Fruit fly (Drosophila melanogaster) whole organism, wandering third instar larva: ENCODE results near the gene Pxd.

Experiments
- Abd-B ChIP-seq: fragments of >200 bp; optimal IDR thresholded peaks from 2 replicates; lab custom pipeline; 2017; ENCODE audit warnings: missing biosample characterization, missing genetic modification characterization
- CrebA ChIP-seq: fragments of 200-800 bp; sonication (Bioruptor generic); optimal IDR thresholded peaks from 2 replicates; lab custom pipeline; 2016; ENCODE audit warnings: missing biosample characterization, mild to moderate bottlenecking, missing genetic modification characterization, borderline replicate concordance
- Hr78 ChIP-seq: fragments of >200 bp; optimal IDR thresholded peaks from 2 replicates; lab custom pipeline; 2017; ENCODE audit warnings: missing biosample characterization, missing genetic modification characterization
- Jra ChIP-seq: sonication (Bioruptor generic); optimal IDR thresholded peaks from 2 replicates; lab custom pipeline; 2016; ENCODE audit warnings: missing biosample characterization, missing genetic modification characterization
- Myc ChIP-seq: fragments of >200 bp; optimal IDR thresholded peaks from 2 replicates; lab custom pipeline; 2017
- OdsH ChIP-seq: fragments of 200-800 bp; sonication (Bioruptor generic); optimal IDR thresholded peaks from 2 replicates; lab custom pipeline; 2016; ENCODE audit warnings: missing biosample characterization, mild to moderate bottlenecking, missing genetic modification characterization
- brk ChIP-seq: fragments of 200-800 bp; sonication (Bioruptor generic); optimal IDR thresholded peaks from 2 replicates; lab custom pipeline; 2016; ENCODE audit warnings: missing biosample characterization, mild to moderate bottlenecking, missing genetic modification characterization
- dl ChIP-seq, 2 experiments: fragments of 175-275, 200-275 bp in 1 of 2; fragments of 200-275 bp in 1 of 2; sonication (Bioruptor generic); optimal IDR thresholded peaks; lab custom pipeline; 2018; ENCODE audit warnings: mild to moderate bottlenecking in 2 of 2, missing biosample characterization in 2 of 2, missing genetic modification characterization in 2 of 2, moderate library complexity in 2 of 2; ENCODE audit not compliant: partially characterized antibody in 2 of 2, insufficient read depth in 1 of 2
- ey ChIP-seq: fragments of 200-800 bp; sonication (Bioruptor generic); optimal IDR thresholded peaks from 2 replicates; lab custom pipeline; 2016; ENCODE audit warnings: missing biosample characterization, missing genetic modification characterization
- foxo ChIP-seq, 2 experiments: fragments of 200-800 bp; sonication (Bioruptor generic); optimal IDR thresholded peaks; 2 replicates in 1 of 2; 3 replicates in 1 of 2; lab custom pipeline; 2016 to 2017; ENCODE audit warnings: missing biosample characterization in 2 of 2, missing genetic modification characterization in 2 of 2
- h ChIP-seq: fragments of 200-800 bp; sonication (Bioruptor generic); optimal IDR thresholded peaks from 3 replicates; lab custom pipeline; 2016; ENCODE audit warnings: missing biosample characterization, mild to moderate bottlenecking, missing genetic modification characterization
- lola ChIP-seq: fragments of >200 bp; optimal IDR thresholded peaks from 2 replicates; lab custom pipeline; 2017; ENCODE audit warnings: missing biosample characterization, missing genetic modification characterization
- psq ChIP-seq: fragments of 200-800 bp; sonication (Bioruptor generic); optimal IDR thresholded peaks from 3 replicates; lab custom pipeline; 2017; ENCODE audit warnings: missing biosample characterization, mild to moderate bottlenecking, missing genetic modification characterization, moderate library complexity
- sage ChIP-seq: fragments of 200-800 bp; sonication (Bioruptor generic); optimal IDR thresholded peaks from 2 replicates; lab custom pipeline; 2016; ENCODE audit warnings: missing biosample characterization, mild to moderate bottlenecking, missing genetic modification characterization

dm6 chr3R:16974904-16975303 is 39.5 kb upstream of the Pxd start, which contains the start of gene VhaM9.7-d:
- no peak for TF ChIP-seq h
- TF ChIP-seq psq (GFP tag; lab: Kevin White, UChicago), result no peak
- TF ChIP-seq Jra, result no peak
- no peak for TF ChIP-seq OdsH (GFP tag; lab: Kevin White, UChicago)
- TF ChIP-seq brk (GFP tag; lab: Kevin White, UChicago), result no peak
- no peak for TF ChIP-seq sage (GFP tag; lab: Kevin White, UChicago)
- TF ChIP-seq CrebA, result no peak
- no peak for TF ChIP-seq lola (GFP tag; lab: Kevin White, UChicago)
- no peak for TF ChIP-seq foxo (GFP tag; optimal IDR thresholded peaks at IDR 0.05; lab: Kevin White, UChicago)
- TF ChIP-seq Myc (lab: Kevin White, UChicago), result no peak
- no peak for TF ChIP-seq Abd-B (GFP tag; lab: Kevin White, UChicago)
- TF ChIP-seq Hr78 (GFP tag; lab: Kevin White, UChicago), result no peak
- TF ChIP-seq dl (GFP tag; optimal IDR thresholded peaks at IDR 0.05; lab: Kevin White, UChicago; ENCODE audit: insufficient read depth in 1 of 2, partially characterized antibody in 2 of 2), result no peak
- TF ChIP-seq ey (GFP tag; lab: Kevin White, UChicago), result no peak
